Worm (Caenorhabditis elegans): ENCODE results near the gene T24H10.4.

Gene T24H10.4

ce11 chrII:9139172-9139700 is 29.9 kb downstream of the T24H10.4 start, which contains the start of gene Y9C2UA.1:
Gene Y9C2UA.1 (plus strand): TSS chrII:9139650.
- no peak for TF ChIP-seq R02D3.7 (tag; optimal IDR thresholded peaks at IDR 0.05)
- TF ChIP-seq unc-39 (tag; optimal IDR thresholded peaks at IDR 0.05) = no peak
- TF ChIP-seq Y55F3AM.14 (GFP tag; optimal IDR thresholded peaks at IDR 0.05) = no peak
- TF ChIP-seq aly-2 (tag; optimal IDR thresholded peaks at IDR 0.05) = no peak
- TF ChIP-seq nhr-12 (tag; optimal IDR thresholded peaks at IDR 0.05) = no peak

- TF ChIP-seq ceh-82 (tag; optimal IDR thresholded peaks at IDR 0.05) = no peak
Observed at ce11 chrII:9141110-9141509, 31.8 kb downstream of the T24H10.4 start.

- no peak for TF ChIP-seq nhr-12 (tag; optimal IDR thresholded peaks at IDR 0.05)
- TF ChIP-seq lin-13 (GFP tag; optimal IDR thresholded peaks at IDR 0.05) = no peak
- TF ChIP-seq lsy-2 (tag; optimal IDR thresholded peaks at IDR 0.05) = no peak
- TF ChIP-seq nhr-23 (tag; optimal IDR thresholded peaks at IDR 0.05) = no peak
- no peak for TF ChIP-seq skn-1 (tag; optimal IDR thresholded peaks at IDR 0.05)
- TF ChIP-seq unc-55 (GFP tag; optimal IDR thresholded peaks at IDR 0.05) = no peak
- no peak for TF ChIP-seq nhr-11 (tag; optimal IDR thresholded peaks at IDR 0.05)
- TF ChIP-seq nhr-237 (tag; optimal IDR thresholded peaks at IDR 0.05) = no peak
- no peak for TF ChIP-seq mbf-1 (tag; optimal IDR thresholded peaks at IDR 0.05)
- TF ChIP-seq nhr-77 (tag; optimal IDR thresholded peaks at IDR 0.05) = no peak
- no peak for TF ChIP-seq R02D3.7 (tag; optimal IDR thresholded peaks at IDR 0.05)
- TF ChIP-seq egl-27 (tag; optimal IDR thresholded peaks at IDR 0.05) = no peak
- no peak for TF ChIP-seq mdl-1 (tag; optimal IDR thresholded peaks at IDR 0.05)
Observed at ce11 chrII:9143795-9144194, 34.5 kb downstream of the T24H10.4 start.

- TF ChIP-seq nhr-77 (tag; optimal IDR thresholded peaks at IDR 0.05) (no peak), zag-1 (tag; optimal IDR thresholded peaks at IDR 0.05) (no peak), lin-11 (tag; optimal IDR thresholded peaks at IDR 0.05) (no peak), egl-27 (tag; optimal IDR thresholded peaks at IDR 0.05) (no peak), sma-9 (GFP tag; optimal IDR thresholded peaks at IDR 0.05) (no peak), sma-9 (tag; optimal IDR thresholded peaks at IDR 0.05) (no peak), lin-13 (GFP tag; optimal IDR thresholded peaks at IDR 0.05) (no peak), ztf-1 (GFP tag; conservative IDR thresholded peaks at IDR 0.05) (no peak), skn-1 (tag; optimal IDR thresholded peaks at IDR 0.05) (no peak), elt-1 (tag; optimal IDR thresholded peaks at IDR 0.05) (no peak), nhr-25 (tag; optimal IDR thresholded peaks at IDR 0.05) (no peak), fos-1 (tag; optimal IDR thresholded peaks at IDR 0.05) (no peak)
Observed at ce11 chrII:9144366-9144765, 35.0 kb downstream of the T24H10.4 start.

DNA sequence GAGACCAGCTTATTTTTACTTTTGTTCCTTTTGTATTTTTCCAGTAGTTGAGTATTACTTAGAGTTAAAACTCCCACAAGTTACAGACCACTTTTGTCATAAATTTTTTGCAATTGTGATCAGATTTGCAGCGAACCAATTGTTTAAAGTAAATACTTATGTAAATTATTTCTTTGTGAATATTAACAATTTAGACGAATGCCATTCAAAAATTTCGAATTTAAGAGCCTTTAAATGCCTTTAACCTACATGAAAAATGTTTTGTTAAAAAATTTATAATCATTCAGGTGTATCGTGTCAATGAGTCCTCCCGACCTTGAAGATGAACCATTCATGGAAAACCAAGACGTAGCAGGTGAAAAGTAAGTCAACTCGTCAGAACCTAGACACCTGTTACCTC is 36.6 kb downstream of the T24H10.4 start, which contains the start of gene W07A12.4:
W07A12.4 (plus strand) TSS at position 301 of the 400 bp plus-strand sequence.
- no peak for TF ChIP-seq ceh-82 (tag; optimal IDR thresholded peaks at IDR 0.05)
- TF ChIP-seq Y55F3AM.14 (GFP tag; optimal IDR thresholded peaks at IDR 0.05) = no peak
- TF ChIP-seq peb-1 (tag; optimal IDR thresholded peaks at IDR 0.05) = no peak
- no peak for TF ChIP-seq ztf-11 (tag; optimal IDR thresholded peaks at IDR 0.05)

ce11 chrII:9148079-9148478 is 38.7 kb downstream of the T24H10.4 start:
- TF ChIP-seq elt-1 (tag; optimal IDR thresholded peaks at IDR 0.05) = no peak
- TF ChIP-seq sma-9 (GFP tag; optimal IDR thresholded peaks at IDR 0.05) = no peak
- no peak for TF ChIP-seq sma-9 (tag; optimal IDR thresholded peaks at IDR 0.05)
- TF ChIP-seq nhr-6 (tag; optimal IDR thresholded peaks at IDR 0.05) = no peak
- no peak for TF ChIP-seq nhr-237 (tag; optimal IDR thresholded peaks at IDR 0.05)
- TF ChIP-seq nhr-12 (tag; optimal IDR thresholded peaks at IDR 0.05) = no peak
- no peak for TF ChIP-seq alr-1 (tag; optimal IDR thresholded peaks at IDR 0.05)
- no peak for TF ChIP-seq lin-11 (tag; optimal IDR thresholded peaks at IDR 0.05)
- TF ChIP-seq unc-39 (tag; optimal IDR thresholded peaks at IDR 0.05) = no peak
- no peak for TF ChIP-seq Y55F3AM.14 (GFP tag; optimal IDR thresholded peaks at IDR 0.05)

DNA sequence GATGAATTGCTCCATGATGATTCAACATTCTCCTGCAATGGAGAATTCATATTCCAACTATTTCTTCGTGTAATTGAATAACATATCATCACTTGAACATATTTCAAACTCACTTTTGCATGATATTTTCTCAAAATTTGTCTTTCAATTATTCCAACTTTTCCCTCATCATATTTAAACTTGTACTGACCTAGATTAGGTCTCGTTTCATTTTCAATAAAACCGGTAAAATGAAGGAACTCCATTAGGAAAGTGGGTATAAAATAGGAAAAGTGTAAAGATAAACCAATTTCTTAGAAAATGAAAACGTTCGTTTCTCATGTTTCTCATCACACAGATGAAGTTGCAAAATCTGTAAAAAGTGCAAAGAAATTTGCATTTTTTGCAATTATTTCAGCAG is 42.9 kb downstream of the T24H10.4 start, which contains the start of gene col-78:
col-78 (plus strand) TSS at position 301 of the 400 bp plus-strand sequence.
- TF ChIP-seq mdl-1 (tag; optimal IDR thresholded peaks at IDR 0.05) = no peak
- no peak for TF ChIP-seq fos-1 (tag; optimal IDR thresholded peaks at IDR 0.05)
- TF ChIP-seq unc-39 (tag; optimal IDR thresholded peaks at IDR 0.05) = no peak
- TF ChIP-seq elt-3 (tag; optimal IDR thresholded peaks at IDR 0.05) = no peak
- no peak for TF ChIP-seq snpc-4 (tag; optimal IDR thresholded peaks at IDR 0.05)
- TF ChIP-seq nhr-21 (tag; optimal IDR thresholded peaks at IDR 0.05) = no peak
- no peak for TF ChIP-seq sma-9 (GFP tag; optimal IDR thresholded peaks at IDR 0.05)
- TF ChIP-seq sma-9 (tag; optimal IDR thresholded peaks at IDR 0.05) = no peak
- TF ChIP-seq mab-5 (tag; optimal IDR thresholded peaks at IDR 0.05) = no peak
- no peak for TF ChIP-seq Y55F3AM.14 (GFP tag; optimal IDR thresholded peaks at IDR 0.05)
- TF ChIP-seq R02D3.7 (tag; optimal IDR thresholded peaks at IDR 0.05) = no peak
- no peak for TF ChIP-seq aly-2 (tag; optimal IDR thresholded peaks at IDR 0.05)
- no peak for TF ChIP-seq nhr-6 (tag; optimal IDR thresholded peaks at IDR 0.05)
